Fruit fly (Drosophila melanogaster): ENCODE data around the gene trc.

Gene trc

dm6 chr3L:19790929-19791687, 43.0 kb downstream of the trc start (continued):
- peak; percentile 54; the same call in 1 of the 3 replicates for TF ChIP-seq CG34422 (GFP tag; IDR thresholded peaks at IDR 0.05)
- no peak for TF ChIP-seq stwl (tag; optimal IDR thresholded peaks at IDR 0.05)
- no peak for TF ChIP-seq tll (GFP tag; optimal IDR thresholded peaks at IDR 0.05)
- TF ChIP-seq phol (tag; optimal IDR thresholded peaks at IDR 0.05) = peak; percentile 79
- peak; percentile 42 for TF ChIP-seq slou (GFP tag; optimal IDR thresholded peaks at IDR 0.05)
- TF ChIP-seq CG4707 (GFP tag; optimal IDR thresholded peaks at IDR 0.05) = no peak
- TF ChIP-seq bsh (GFP tag; optimal IDR thresholded peaks at IDR 0.05) = peak; percentile 38 to 48
- TF ChIP-seq HLH3B (GFP tag; IDR thresholded peaks at IDR 0.05) = 0 out of 2 replicates have a peak, but pooled peaks have one; percentile 16
- peak; percentile 15 for TF ChIP-seq NC2β (GFP tag; optimal IDR thresholded peaks at IDR 0.05)
- TF ChIP-seq CG6689 (GFP tag; IDR thresholded peaks at IDR 0.05) = peak; percentile 60
- peak; percentile 77 for TF ChIP-seq CG7556 (GFP tag; optimal IDR thresholded peaks at IDR 0.05)
- no peak; the same call in 1 of the 2 replicates for TF ChIP-seq chm (GFP tag; IDR thresholded peaks at IDR 0.05)
- peak; percentile 6 for TF ChIP-seq Ets97D (GFP tag; optimal IDR thresholded peaks at IDR 0.05)
- peak; percentile 24 for TF ChIP-seq sug (tag; optimal IDR thresholded peaks at IDR 0.05)
- TF ChIP-seq CG17186 (GFP tag; optimal IDR thresholded peaks at IDR 0.05) = no peak
- no peak; the same call in 1 of the 2 replicates for TF ChIP-seq amos (GFP tag; IDR thresholded peaks at IDR 0.05; ENCODE audit: partially characterized antibody)
- peak; percentile 64 for TF ChIP-seq Ssrp (tag; optimal IDR thresholded peaks at IDR 0.05)
- peak; percentile 86 to 94 for TF ChIP-seq Trl (optimal IDR thresholded peaks at IDR 0.05)
- peak; percentile 37 for TF ChIP-seq Trl (GFP tag; optimal IDR thresholded peaks at IDR 0.05)
- TF ChIP-seq row (GFP tag; IDR thresholded peaks at IDR 0.05) = peak; percentile 95
- peak; percentile 72 for TF ChIP-seq Xbp1 (GFP tag; optimal IDR thresholded peaks at IDR 0.05)
- peak; percentile 78 for TF ChIP-seq CG12391 (tag; optimal IDR thresholded peaks at IDR 0.05)
- TF ChIP-seq CG3407 (GFP tag; optimal IDR thresholded peaks at IDR 0.05) = peak; percentile 38
- TF ChIP-seq D19A (tag; optimal IDR thresholded peaks at IDR 0.05) = peak; percentile 62
- TF ChIP-seq run (tag; optimal IDR thresholded peaks at IDR 0.05) = no peak
- peak; percentile 44 for TF ChIP-seq kay (GFP tag; optimal IDR thresholded peaks at IDR 0.05)
- peak; percentile 46; the same call in 2 of the 3 replicates for TF ChIP-seq dysf (GFP tag; IDR thresholded peaks at IDR 0.05)
- TF ChIP-seq CG13624 (GFP tag; optimal IDR thresholded peaks at IDR 0.05) = peak; percentile 64
- peak; percentile 40 for TF ChIP-seq Bdp1 (GFP tag; optimal IDR thresholded peaks at IDR 0.05)
- peak; percentile 67 for TF ChIP-seq mam (GFP tag; optimal IDR thresholded peaks at IDR 0.05)
- TF ChIP-seq CG8388 (GFP tag; optimal IDR thresholded peaks at IDR 0.05) = peak; percentile 47
- TF ChIP-seq BtbVII (GFP tag; optimal IDR thresholded peaks at IDR 0.05) = no peak
- TF ChIP-seq ssp (GFP tag; IDR thresholded peaks at IDR 0.05) = peak; percentile 55
- 0 out of 2 replicates have a peak, but pooled peaks have one; percentile 15 for TF ChIP-seq MBD-R2 (GFP tag; IDR thresholded peaks at IDR 0.05)
- 0 out of 2 replicates have a peak, but pooled peaks have one; percentile 3 for TF ChIP-seq Rx (GFP tag; IDR thresholded peaks at IDR 0.05)
- TF ChIP-seq Lpt (GFP tag; optimal IDR thresholded peaks at IDR 0.05) = no peak
- TF ChIP-seq ttk (GFP tag; IDR thresholded peaks at IDR 0.05) = peak; percentile 47; the same call in 1 of the 2 replicates
- TF ChIP-seq bigmax (GFP tag; optimal IDR thresholded peaks at IDR 0.05) = no peak
- TF ChIP-seq CG3838 (GFP tag; optimal IDR thresholded peaks at IDR 0.05) = peak; percentile 19
- TF ChIP-seq CG13424 (tag; optimal IDR thresholded peaks at IDR 0.05) = peak; percentile 68
- TF ChIP-seq CG10209 (GFP tag; optimal IDR thresholded peaks at IDR 0.05) = peak; percentile 75
- peak; percentile 79 for TF ChIP-seq bcd (GFP tag; optimal IDR thresholded peaks at IDR 0.05)
- TF ChIP-seq Dfd (GFP tag; optimal IDR thresholded peaks at IDR 0.05) = peak in 1 of 2 experiments; percentile 61
- peak; percentile 41; the same call in 1 of the 3 replicates for TF ChIP-seq CG11695 (GFP tag; IDR thresholded peaks at IDR 0.05)
- TF ChIP-seq CG7357 (GFP tag; IDR thresholded peaks at IDR 0.05) = peak; percentile 51; the same call in 2 of the 3 replicates
- no peak for TF ChIP-seq lov (optimal IDR thresholded peaks at IDR 0.05)
- no peak for TF ChIP-seq lov (GFP tag; IDR thresholded peaks at IDR 0.05)
- TF ChIP-seq Neu2 (GFP tag; optimal IDR thresholded peaks at IDR 0.05; ENCODE audit: borderline replicate concordance) = no peak
- TF ChIP-seq rib (GFP tag; IDR thresholded peaks at IDR 0.05) = peak; percentile 11
